Fruit fly (Drosophila melanogaster): ENCODE measurements around the gene fon.

fon gene

dm6 chr2L:19411966-19412365 is 26.0 kb upstream of the fon start (continued):
- TF ChIP-seq onecut (GFP tag; IDR thresholded peaks at IDR 0.05) (no peak), ham (GFP tag; IDR thresholded peaks at IDR 0.05) (no peak), CG3407 (GFP tag; optimal IDR thresholded peaks at IDR 0.05) (no peak), CG1233 (GFP tag; optimal IDR thresholded peaks at IDR 0.05) (no peak), nmo (GFP tag; optimal IDR thresholded peaks at IDR 0.05) (no peak), B-H2 (GFP tag; optimal IDR thresholded peaks at IDR 0.05) (peak; percentile 21), crp (GFP tag; optimal IDR thresholded peaks at IDR 0.05) (no peak), CG2875 (GFP tag; optimal IDR thresholded peaks at IDR 0.05) (no peak), CG7357 (GFP tag; IDR thresholded peaks at IDR 0.05) (peak; percentile 16; the same call in 1 of the 3 replicates), CG31441 (GFP tag; IDR thresholded peaks at IDR 0.05) (no peak), fd3F (GFP tag; optimal IDR thresholded peaks at IDR 0.05) (peak; percentile 30), CG8290 (GFP tag; optimal IDR thresholded peaks at IDR 0.05) (no peak), CG8290 (tag; optimal IDR thresholded peaks at IDR 0.05) (peak in 1 of 2 experiments; percentile 75), PHDP (tag; optimal IDR thresholded peaks at IDR 0.05) (peak; percentile 1), CG14014 (GFP tag; IDR thresholded peaks at IDR 0.05) (no peak), CG12071 (GFP tag; optimal IDR thresholded peaks at IDR 0.05) (no peak), mirr (GFP tag; optimal IDR thresholded peaks at IDR 0.05) (no peak), CG8924 (tag; optimal IDR thresholded peaks at IDR 0.05) (no peak), CG15514 (GFP tag; optimal IDR thresholded peaks at IDR 0.05) (no peak), seq (GFP tag; IDR thresholded peaks at IDR 0.05) (peak; percentile 12; the same call in 1 of the 2 replicates), Rfx (GFP tag; IDR thresholded peaks at IDR 0.05) (no peak; the same call in 1 of the 2 replicates), Asciz (GFP tag; optimal IDR thresholded peaks at IDR 0.05) (no peak), CG6175 (GFP tag; IDR thresholded peaks at IDR 0.05) (no peak), sd (tag; optimal IDR thresholded peaks at IDR 0.05) (peak; percentile 43)

DNA sequence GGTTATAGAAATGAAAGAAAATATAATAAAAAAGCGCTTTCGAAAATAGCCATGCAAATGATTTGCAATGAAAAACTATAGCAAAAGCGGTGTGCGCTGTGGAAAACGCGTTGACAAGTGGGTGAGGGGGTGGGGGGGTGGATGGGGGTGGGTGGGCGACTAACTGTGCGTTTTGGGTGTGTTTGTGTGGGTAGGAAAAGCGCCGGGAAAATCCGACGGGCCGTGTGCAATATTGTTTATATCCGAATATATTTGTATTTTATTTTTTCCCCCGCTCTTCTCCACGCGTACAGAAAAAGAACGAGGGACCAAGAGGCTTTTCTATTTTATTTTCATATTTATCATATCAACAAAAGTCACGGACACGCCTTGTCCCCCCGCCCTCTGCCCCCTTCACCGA is 20.4 kb upstream of the fon start:
- TF ChIP-seq CG7786 (GFP tag; optimal IDR thresholded peaks at IDR 0.05) (no peak), PHDP (tag; optimal IDR thresholded peaks at IDR 0.05) (no peak), disco-r (GFP tag; optimal IDR thresholded peaks at IDR 0.05) (no peak), CG10543 (GFP tag; optimal IDR thresholded peaks at IDR 0.05) (peak; percentile 76), seq (GFP tag; IDR thresholded peaks at IDR 0.05) (0 out of 2 replicates have a peak, but pooled peaks have one; percentile 7), MTF-1 (GFP tag; optimal IDR thresholded peaks at IDR 0.05; ENCODE audit: borderline replicate concordance) (peak; percentile 100), CG4328 (GFP tag; optimal IDR thresholded peaks at IDR 0.05) (peak; percentile 12), sd (tag; optimal IDR thresholded peaks at IDR 0.05) (peak; percentile 27), knrl (GFP tag; IDR thresholded peaks at IDR 0.05; ENCODE audit: partially characterized antibody) (0 out of 3 replicates have a peak, but pooled peaks have one; percentile 19), Dbx (GFP tag; IDR thresholded peaks at IDR 0.05) (0 out of 3 replicates have a peak, but pooled peaks have one; percentile 9), NFAT (GFP tag; IDR thresholded peaks at IDR 0.05) (no peak), CG11456 (GFP tag; IDR thresholded peaks at IDR 0.05) (0 out of 3 replicates have a peak, but pooled peaks have one; percentile 26), CG3407 (GFP tag; optimal IDR thresholded peaks at IDR 0.05) (no peak), abd-A (tag; optimal IDR thresholded peaks at IDR 0.05) (peak; percentile 37), sr (GFP tag; IDR thresholded peaks at IDR 0.05) (peak; percentile 95), CG1603 (tag; optimal IDR thresholded peaks at IDR 0.05) (no peak), crol (GFP tag; IDR thresholded peaks at IDR 0.05) (peak; percentile 66)

- no peak for TF ChIP-seq luna (GFP tag; optimal IDR thresholded peaks at IDR 0.05)
- TF ChIP-seq Gug (GFP tag; IDR thresholded peaks at IDR 0.05) = 0 out of 4 replicates have a peak, but pooled peaks have one; percentile 3
- no peak for TF ChIP-seq her (GFP tag; optimal IDR thresholded peaks at IDR 0.05)
- TF ChIP-seq HLH4C (GFP tag; IDR thresholded peaks at IDR 0.05; ENCODE audit: partially characterized antibody) = no peak
- no peak for TF ChIP-seq Bgb (GFP tag; IDR thresholded peaks at IDR 0.05; ENCODE audit: partially characterized antibody)
- TF ChIP-seq CG4707 (GFP tag; optimal IDR thresholded peaks at IDR 0.05) = no peak
- TF ChIP-seq slbo (GFP tag; IDR thresholded peaks at IDR 0.05) = peak; percentile 52; the same call in 1 of the 2 replicates
- TF ChIP-seq gsb-n (tag; optimal IDR thresholded peaks at IDR 0.05) = no peak
- TF ChIP-seq HLH3B (GFP tag; IDR thresholded peaks at IDR 0.05) = 0 out of 2 replicates have a peak, but pooled peaks have one; percentile 9
- TF ChIP-seq CG11456 (GFP tag; IDR thresholded peaks at IDR 0.05) = no peak
- TF ChIP-seq Meics (GFP tag; optimal IDR thresholded peaks at IDR 0.05) = peak; percentile 14
- TF ChIP-seq Dref (GFP tag; IDR thresholded peaks at IDR 0.05) = no peak
Measured at dm6 chr2L:19405685-19406357, 19.8 kb upstream of the fon start.
